Worm (Caenorhabditis elegans): ENCODE results near the gene glb-34.

ce11 chrIV:14532366-14532765 lies 40.1 kb downstream of the glb-34 start:
- no peak for TF ChIP-seq elt-3 (tag; optimal IDR thresholded peaks at IDR 0.05)
- TF ChIP-seq sox-4 (tag; optimal IDR thresholded peaks at IDR 0.05): no peak
- no peak for TF ChIP-seq fkh-10 (GFP tag; optimal IDR thresholded peaks at IDR 0.05)
- TF ChIP-seq jun-1 (tag; optimal IDR thresholded peaks at IDR 0.05): no peak
- TF ChIP-seq nhr-71 (tag; optimal IDR thresholded peaks at IDR 0.05): no peak

Measured in whole organism, L1 larva.